Worm (Caenorhabditis elegans): ENCODE results near the gene T01H3.2.
A peak's percentile ranks its signal among the peaks of the same experiment; 100 is the strongest.

T01H3.2 gene

DNA sequence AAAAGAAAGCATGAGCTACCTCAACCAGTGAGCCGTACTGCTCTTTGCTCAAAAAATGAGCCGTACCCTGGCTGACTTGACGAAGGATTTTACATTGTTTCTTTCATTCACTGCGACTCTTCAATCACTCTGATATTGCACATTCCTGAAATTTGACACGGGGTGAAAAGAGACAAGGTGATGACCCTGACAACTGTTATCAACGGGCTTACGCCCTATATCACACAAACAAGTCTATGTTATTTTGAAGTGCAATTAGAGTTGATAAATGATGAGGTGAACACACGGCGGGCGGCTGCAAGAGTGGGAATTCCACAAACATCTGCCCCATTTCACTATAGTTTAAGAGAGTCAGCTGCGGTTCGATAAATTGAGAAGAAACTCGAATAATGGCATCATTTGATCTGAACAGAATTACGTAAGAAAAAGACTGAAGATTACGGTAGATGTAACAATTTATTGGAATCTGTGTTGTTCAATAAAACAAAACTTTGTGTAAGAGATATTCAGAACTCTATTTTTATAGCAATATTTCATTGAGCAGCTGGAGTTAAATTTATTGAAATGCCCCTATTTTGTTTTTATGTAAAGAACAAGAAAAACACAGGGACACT lies 41.1 kb downstream of the T01H3.2 start:
- TF ChIP-seq ztf-4 (tag; optimal IDR thresholded peaks at IDR 0.05) (peak; percentile 30), sma-9 (GFP tag; optimal IDR thresholded peaks at IDR 0.05) (peak; percentile 81), sma-9 (tag; optimal IDR thresholded peaks at IDR 0.05) (no peak), nhr-6 (tag; optimal IDR thresholded peaks at IDR 0.05) (peak; percentile 36), mdl-1 (tag; optimal IDR thresholded peaks at IDR 0.05) (no peak), sem-4 (tag; optimal IDR thresholded peaks at IDR 0.05) (peak; percentile 58), lin-39 (tag; optimal IDR thresholded peaks at IDR 0.05) (peak; percentile 39), aly-2 (tag; optimal IDR thresholded peaks at IDR 0.05) (no peak), lsy-2 (tag; optimal IDR thresholded peaks at IDR 0.05) (peak in 1 of 2 experiments; percentile 44), F13H6.1 (tag; optimal IDR thresholded peaks at IDR 0.05) (peak; percentile 92), ztf-11 (tag; optimal IDR thresholded peaks at IDR 0.05) (no peak), mab-5 (tag; optimal IDR thresholded peaks at IDR 0.05) (peak; percentile 44), nhr-129 (tag; optimal IDR thresholded peaks at IDR 0.05) (peak; percentile 65), nhr-10 (tag; optimal IDR thresholded peaks at IDR 0.05) (no peak)

DNA sequence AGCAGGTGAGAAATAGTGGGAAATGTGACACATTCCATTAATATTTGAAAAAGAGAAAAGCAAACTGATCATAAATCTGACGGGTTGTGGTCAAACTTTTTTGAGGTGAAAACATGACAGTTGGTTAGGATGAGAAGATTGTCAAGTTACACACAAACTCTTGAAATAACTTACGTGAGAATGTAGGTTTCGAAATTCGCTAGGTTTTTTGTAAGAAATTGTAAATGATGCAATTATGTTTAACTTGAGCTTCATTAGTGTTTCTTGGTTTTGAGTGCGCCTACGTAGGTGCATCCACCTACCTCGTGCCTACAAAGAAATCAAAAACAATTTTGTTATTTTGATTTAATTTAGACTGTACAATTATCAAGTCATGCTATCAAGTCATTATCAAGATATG lies 42.5 kb downstream of the T01H3.2 start, which contains the start of gene cex-2:
Gene cex-2, minus strand, starts transcription at position 101 of the 400 bp plus-strand sequence.
- TF ChIP-seq nhr-6 (tag; optimal IDR thresholded peaks at IDR 0.05) (no peak), blmp-1 (tag; optimal IDR thresholded peaks at IDR 0.05; ENCODE audit: insufficient read depth) (no peak), sem-4 (tag; optimal IDR thresholded peaks at IDR 0.05) (no peak)

DNA sequence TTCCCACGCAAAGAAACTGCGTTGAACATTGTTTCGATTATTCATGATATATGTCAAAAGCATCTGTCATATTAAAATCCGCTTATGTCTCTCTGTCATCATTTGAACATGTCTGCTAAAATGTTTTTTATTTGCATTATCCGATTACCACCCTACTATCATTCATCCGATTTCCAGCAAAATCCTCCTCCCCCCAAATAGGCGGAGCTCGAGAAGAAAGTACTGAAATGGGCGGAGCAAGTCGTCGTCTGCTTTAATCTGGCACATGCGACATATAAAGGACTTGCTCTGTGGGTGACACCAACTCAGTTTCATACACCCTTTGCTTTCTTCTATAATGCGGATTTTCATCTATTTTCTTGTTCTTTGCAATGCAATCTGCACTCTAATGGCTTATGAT lies 45.7 kb downstream of the T01H3.2 start, which contains the start of gene T09A5.14:
Gene T09A5.14, plus strand, starts transcription at position 301 of the 400 bp plus-strand sequence.
- TF ChIP-seq sma-9 (GFP tag; optimal IDR thresholded peaks at IDR 0.05) = no peak
- TF ChIP-seq sma-9 (tag; optimal IDR thresholded peaks at IDR 0.05) = no peak
- TF ChIP-seq C34F6.9 (tag; optimal IDR thresholded peaks at IDR 0.05) = no peak
- no peak for TF ChIP-seq snpc-4 (tag; optimal IDR thresholded peaks at IDR 0.05)
- TF ChIP-seq Y55F3AM.14 (GFP tag; optimal IDR thresholded peaks at IDR 0.05) = no peak
- no peak for TF ChIP-seq elt-1 (tag; optimal IDR thresholded peaks at IDR 0.05)
- no peak for TF ChIP-seq F13H6.1 (tag; optimal IDR thresholded peaks at IDR 0.05)
- no peak for TF ChIP-seq ceh-16 (tag; optimal IDR thresholded peaks at IDR 0.05)
- no peak for TF ChIP-seq elt-3 (tag; optimal IDR thresholded peaks at IDR 0.05)
- no peak for TF ChIP-seq mab-5 (tag; optimal IDR thresholded peaks at IDR 0.05)
- TF ChIP-seq ZK546.5 (tag; optimal IDR thresholded peaks at IDR 0.05) = no peak
- no peak for TF ChIP-seq crh-2 (tag; optimal IDR thresholded peaks at IDR 0.05)
- TF ChIP-seq skn-1 (tag; optimal IDR thresholded peaks at IDR 0.05) = no peak
- TF ChIP-seq blmp-1 (tag; optimal IDR thresholded peaks at IDR 0.05; ENCODE audit: insufficient read depth) = no peak
- TF ChIP-seq nhr-77 (tag; optimal IDR thresholded peaks at IDR 0.05) = no peak
- TF ChIP-seq alr-1 (tag; optimal IDR thresholded peaks at IDR 0.05) = no peak
- TF ChIP-seq lsy-2 (tag; optimal IDR thresholded peaks at IDR 0.05) = no peak
- no peak for TF ChIP-seq nhr-23 (tag; optimal IDR thresholded peaks at IDR 0.05)
- no peak for TF ChIP-seq aly-2 (tag; optimal IDR thresholded peaks at IDR 0.05)
- TF ChIP-seq fos-1 (tag; optimal IDR thresholded peaks at IDR 0.05) = no peak

DNA sequence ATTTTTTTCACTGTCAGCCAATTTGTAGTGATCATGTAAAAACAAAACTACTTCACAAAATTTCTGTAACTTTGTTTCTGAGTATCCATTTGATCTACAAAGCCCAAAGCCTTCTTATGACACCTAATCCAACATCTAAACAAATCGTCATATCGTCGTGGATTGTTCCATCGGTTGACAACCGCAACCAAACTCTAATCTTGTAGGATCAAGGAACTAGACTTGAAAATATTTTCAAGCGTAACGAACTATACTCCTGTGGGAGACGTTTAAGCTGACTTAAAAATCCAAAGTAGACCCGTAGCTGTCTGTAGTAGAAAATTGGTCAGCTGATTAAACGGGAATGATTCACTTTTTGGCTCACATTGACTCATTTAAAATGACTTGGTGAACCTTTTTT lies 48.2 kb downstream of the T01H3.2 start:
- TF ChIP-seq lin-13 (GFP tag; optimal IDR thresholded peaks at IDR 0.05) (no peak), nhr-11 (tag; optimal IDR thresholded peaks at IDR 0.05) (no peak)

DNA sequence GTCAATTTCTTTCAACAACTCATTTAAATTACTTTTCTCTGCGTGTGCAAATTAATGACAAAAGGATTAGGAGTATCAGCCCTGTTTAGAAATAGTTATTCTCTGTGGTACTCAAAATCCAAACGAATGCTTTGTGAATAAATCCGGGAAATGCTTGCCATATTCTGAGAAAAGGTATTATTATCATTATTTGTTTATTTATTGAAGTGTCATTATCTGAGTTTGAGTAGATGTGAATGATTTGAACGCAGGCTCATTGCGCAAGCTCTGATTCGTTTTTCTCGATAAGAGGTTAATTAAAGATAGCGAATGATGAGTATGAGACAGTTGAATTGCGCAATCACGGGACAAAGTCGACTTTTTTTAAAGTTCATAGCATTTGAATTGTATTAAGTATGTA lies 49.9 kb downstream of the T01H3.2 start:
- TF ChIP-seq nhr-129 (tag; optimal IDR thresholded peaks at IDR 0.05) (no peak), Y55F3AM.14 (GFP tag; optimal IDR thresholded peaks at IDR 0.05) (no peak), unc-39 (tag; optimal IDR thresholded peaks at IDR 0.05) (no peak), unc-62 (GFP tag; optimal IDR thresholded peaks at IDR 0.05) (no peak), unc-55 (GFP tag; optimal IDR thresholded peaks at IDR 0.05) (no peak), fos-1 (tag; optimal IDR thresholded peaks at IDR 0.05) (no peak), alr-1 (tag; optimal IDR thresholded peaks at IDR 0.05) (no peak), ztf-1 (GFP tag; conservative IDR thresholded peaks at IDR 0.05) (no peak), nhr-237 (tag; optimal IDR thresholded peaks at IDR 0.05) (no peak), nhr-23 (tag; optimal IDR thresholded peaks at IDR 0.05) (no peak), lin-13 (GFP tag; optimal IDR thresholded peaks at IDR 0.05) (no peak), dmd-4 (tag; optimal IDR thresholded peaks at IDR 0.05) (no peak), lsy-2 (tag; optimal IDR thresholded peaks at IDR 0.05) (no peak), R02D3.7 (tag; optimal IDR thresholded peaks at IDR 0.05) (no peak), nhr-21 (tag; optimal IDR thresholded peaks at IDR 0.05) (no peak), snpc-4 (tag; optimal IDR thresholded peaks at IDR 0.05) (no peak), skn-1 (tag; optimal IDR thresholded peaks at IDR 0.05) (no peak)

All from whole organism, L2 larva.